Fruit fly (Drosophila melanogaster): ENCODE data around the gene S6k.

Gene S6k

DNA sequence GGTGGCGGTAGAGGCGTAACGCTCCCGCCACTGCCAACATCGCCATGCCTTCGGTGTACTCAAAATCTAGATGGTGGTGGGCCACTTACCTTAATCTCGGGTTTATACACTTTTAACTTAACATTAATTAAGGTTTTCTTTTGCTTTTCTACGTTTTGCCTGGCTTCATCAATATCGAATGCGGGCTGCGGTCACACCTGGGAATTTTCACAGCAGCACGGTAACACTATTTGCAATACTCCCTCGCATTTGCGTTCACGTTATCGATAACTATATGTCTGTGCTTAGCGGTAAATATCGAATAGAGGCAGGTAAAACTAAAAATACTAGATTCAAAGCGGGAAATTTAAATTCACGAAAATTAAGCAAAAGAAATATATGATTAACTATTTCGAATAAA lies 16.8 kb downstream of the S6k start, which contains the start of gene Bre1 (continued):
- TF ChIP-seq CG10147 (GFP tag; optimal IDR thresholded peaks at IDR 0.05) (peak; percentile 15), Dip3 (GFP tag; optimal IDR thresholded peaks at IDR 0.05) (no peak), Trl (optimal IDR thresholded peaks at IDR 0.05) (no peak), Trl (GFP tag; optimal IDR thresholded peaks at IDR 0.05) (no peak), CG4282 (GFP tag; optimal IDR thresholded peaks at IDR 0.05) (no peak), Dp (GFP tag; optimal IDR thresholded peaks at IDR 0.05) (peak; percentile 95), sug (tag; optimal IDR thresholded peaks at IDR 0.05) (peak; percentile 9), Lim3 (GFP tag; IDR thresholded peaks at IDR 0.05) (no peak), p53 (GFP tag; optimal IDR thresholded peaks at IDR 0.05) (peak; percentile 8), Vsx1 (GFP tag; optimal IDR thresholded peaks at IDR 0.05) (no peak), CG6654 (GFP tag; optimal IDR thresholded peaks at IDR 0.05) (no peak), Dref (GFP tag; IDR thresholded peaks at IDR 0.05) (peak; percentile 97), B-H1 (GFP tag; IDR thresholded peaks at IDR 0.05) (no peak), CG9876 (GFP tag; optimal IDR thresholded peaks at IDR 0.05) (no peak), zen (tag; optimal IDR thresholded peaks at IDR 0.05) (peak; percentile 32), onecut (GFP tag; IDR thresholded peaks at IDR 0.05) (peak; percentile 67), Ada2b (GFP tag; IDR thresholded peaks at IDR 0.05) (no peak), nerfin-1 (tag; optimal IDR thresholded peaks at IDR 0.05) (peak; percentile 1), repo (GFP tag; optimal IDR thresholded peaks at IDR 0.05) (no peak), Doc3 (GFP tag; IDR thresholded peaks at IDR 0.05; ENCODE audit: partially characterized antibody) (peak; percentile 62), Bteb2 (GFP tag; optimal IDR thresholded peaks at IDR 0.05) (no peak), ab (GFP tag; optimal IDR thresholded peaks at IDR 0.05) (no peak), BEAF-32 (GFP tag; optimal IDR thresholded peaks at IDR 0.05) (peak; percentile 84), dm (GFP tag; optimal IDR thresholded peaks at IDR 0.05) (peak; percentile 33), Neu2 (GFP tag; optimal IDR thresholded peaks at IDR 0.05; ENCODE audit: borderline replicate concordance) (no peak), CG6272 (GFP tag; IDR thresholded peaks at IDR 0.05) (no peak), Pdp1 (GFP tag; optimal IDR thresholded peaks at IDR 0.05) (peak in 1 of 2 experiments; percentile 43), Meics (GFP tag; optimal IDR thresholded peaks at IDR 0.05) (no peak), Six4 (GFP tag; optimal IDR thresholded peaks at IDR 0.05) (no peak), HmgD (GFP tag; optimal IDR thresholded peaks at IDR 0.05) (no peak), CG30403 (GFP tag; optimal IDR thresholded peaks at IDR 0.05) (no peak), CG4854 (GFP tag; optimal IDR thresholded peaks at IDR 0.05) (no peak), Sry-δ (GFP tag; optimal IDR thresholded peaks at IDR 0.05) (peak; percentile 82), tna (GFP tag; IDR thresholded peaks at IDR 0.05; ENCODE audit: partially characterized antibody) (peak; percentile 53), CG16813 (GFP tag; IDR thresholded peaks at IDR 0.05; ENCODE audit: partially characterized antibody) (peak; percentile 77), CG2116 (GFP tag; optimal IDR thresholded peaks at IDR 0.05) (peak; percentile 87), lmd (GFP tag; IDR thresholded peaks at IDR 0.05) (no peak), unc-4 (GFP tag; IDR thresholded peaks at IDR 0.05; ENCODE audit: partially characterized antibody) (peak; percentile 80; the same call in 1 of the 2 replicates), CG2712 (tag; optimal IDR thresholded peaks at IDR 0.05) (peak; percentile 29), Hr39 (optimal IDR thresholded peaks at IDR 0.05) (no peak), ash1 (GFP tag; optimal IDR thresholded peaks at IDR 0.05) (no peak), CG4360 (GFP tag; IDR thresholded peaks at IDR 0.05) (no peak), CG2129 (GFP tag; IDR thresholded peaks at IDR 0.05; ENCODE audit: partially characterized antibody) (peak; percentile 44; the same call in 1 of the 2 replicates), sna (GFP tag; IDR thresholded peaks at IDR 0.05; ENCODE audit: partially characterized antibody) (peak; percentile 76; the same call in 1 of the 2 replicates), luna (GFP tag; optimal IDR thresholded peaks at IDR 0.05) (no peak), Ptx1 (GFP tag; IDR thresholded peaks at IDR 0.05) (no peak), CG13775 (GFP tag; optimal IDR thresholded peaks at IDR 0.05) (no peak), aop (GFP tag; IDR thresholded peaks at IDR 0.05) (no peak), CG10462 (GFP tag; optimal IDR thresholded peaks at IDR 0.05) (no peak), HHEX (GFP tag; optimal IDR thresholded peaks at IDR 0.05) (no peak), CoRest (tag; optimal IDR thresholded peaks at IDR 0.05) (peak; percentile 24), CG12659 (GFP tag; optimal IDR thresholded peaks at IDR 0.05) (peak; percentile 64)

Measured in whole organism, embryonic.